Worm (Caenorhabditis elegans) whole organism, early embryonic: Measurements from ENCODE around the gene sdz-23.

Experiments
- aly-1 ChIP-seq: sonication (generic microtip); optimal IDR thresholded peaks from 2 replicates; lab custom pipeline; 2016; ENCODE audit warnings: missing genetic modification characterization, missing compliant biosample characterization
- ama-1 ChIP-seq: fragments of 150-350 bp; optimal IDR thresholded peaks from 2 replicates; lab custom pipeline; 2014
- ceh-36 ChIP-seq: sonication (generic microtip); optimal IDR thresholded peaks from 2 replicates; lab custom pipeline; 2016; ENCODE audit warnings: missing genetic modification characterization, inconsistent platforms, missing compliant biosample characterization
- flt-1 ChIP-seq: fragments of 200-800 bp; sonication (Bioruptor generic); IDR thresholded peaks from 2 replicates; pipeline ENCODE4 v1.3.6; 2022; ENCODE audit warnings: missing genetic modification characterization, missing compliant biosample characterization
- hmbx-1 ChIP-seq: sonication (generic microtip); optimal IDR thresholded peaks from 2 replicates; lab custom pipeline; 2016; ENCODE audit warnings: mild to moderate bottlenecking, missing genetic modification characterization, missing compliant biosample characterization
- hmg-4 ChIP-seq: fragments of 200-800 bp; sonication (Bioruptor generic); optimal IDR thresholded peaks from 2 replicates; lab custom pipeline; 2018; ENCODE audit warnings: mild to moderate bottlenecking, missing genetic modification characterization, missing compliant biosample characterization
- hnd-1 ChIP-seq: sonication (generic microtip); optimal IDR thresholded peaks from 2 replicates; lab custom pipeline; 2016; ENCODE audit warnings: missing genetic modification characterization, missing compliant biosample characterization
- pes-1 ChIP-seq: fragments of 200-800 bp; sonication (Bioruptor generic); IDR thresholded peaks from 2 replicates; pipeline ENCODE4 v1.3.6; 2022; ENCODE audit warnings: missing genetic modification reagents, missing genetic modification characterization, missing compliant biosample characterization
- scrt-1 ChIP-seq: fragments of 200-800 bp; sonication (Bioruptor generic); IDR thresholded peaks from 2 replicates; pipeline ENCODE4 v1.3.6; 2022; ENCODE audit warnings: missing genetic modification characterization, missing compliant biosample characterization
- sea-1 ChIP-seq: fragments of 200-800 bp; sonication (Bioruptor generic); conservative IDR thresholded peaks from 2 replicates; pipeline ENCODE4 v1.3.6; 2022; ENCODE audit warnings: missing genetic modification characterization, missing compliant biosample characterization
- tbx-11 ChIP-seq: fragments of 200-800 bp; sonication (Bioruptor generic); IDR thresholded peaks from 2 replicates; pipeline ENCODE4 v1.3.6; 2022; ENCODE audit warnings: missing genetic modification characterization, missing compliant biosample characterization
- tbx-37 ChIP-seq: fragments of 200-800 bp; sonication (Bioruptor generic); conservative IDR thresholded peaks from 2 replicates; pipeline ENCODE4 v1.3.6; 2022; ENCODE audit warnings: missing genetic modification reagents, missing genetic modification characterization, missing compliant biosample characterization
- tra-4 ChIP-seq: sonication (generic microtip); optimal IDR thresholded peaks from 2 replicates; lab custom pipeline; 2017; ENCODE audit warnings: missing genetic modification characterization, missing compliant biosample characterization

DNA sequence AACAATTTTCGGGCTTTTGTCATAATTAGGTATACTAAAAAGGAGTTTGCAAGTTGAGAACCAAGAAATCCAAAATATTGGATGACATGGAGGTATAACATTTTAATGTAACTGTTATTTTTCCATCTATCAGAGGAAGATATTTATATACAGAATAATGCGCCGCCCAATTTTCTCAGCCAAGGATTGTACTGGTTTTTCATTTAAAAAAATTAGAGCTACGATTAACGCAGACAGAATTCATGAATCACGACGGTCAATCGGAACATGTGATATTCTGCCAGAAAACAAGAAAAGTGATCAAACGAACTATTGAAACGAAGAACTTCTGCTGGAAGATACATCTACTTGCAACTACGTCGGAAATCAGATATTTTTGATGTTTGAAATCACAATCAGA is 1.2 kb upstream of the sdz-23 start, which contains the start of gene str-145:
- no peak for TF ChIP-seq aly-1 (tag; lab: Kevin White, UChicago)
- no peak for TF ChIP-seq tbx-37
- no peak for TF ChIP-seq ama-1 (lab: Kevin White, UChicago)
- TF ChIP-seq hmg-4 (GFP tag; lab: Kevin White, UChicago) = no peak
- no peak for TF ChIP-seq ceh-36 (tag; lab: Kevin White, UChicago)
- TF ChIP-seq sea-1 = no peak
- TF ChIP-seq hnd-1 (tag; lab: Kevin White, UChicago) = no peak
- TF ChIP-seq tbx-11 = no peak
- no peak for TF ChIP-seq pes-1 (GFP tag; lab: Robert Waterston, UW)
- TF ChIP-seq scrt-1 (GFP tag; lab: Robert Waterston, UW) = no peak
- TF ChIP-seq flt-1 (GFP tag; lab: Robert Waterston, UW) = no peak
- TF ChIP-seq tra-4 (tag; lab: Kevin White, UChicago) = no peak
- no peak for TF ChIP-seq hmbx-1 (tag; lab: Kevin White, UChicago)
